Fruit fly (Drosophila melanogaster) whole organism, pupa: ENCODE data around the gene CG18586.

Experiments
- CG10348 ChIP-seq: fragments of 200-800 bp; sonication (Bioruptor generic); IDR thresholded peaks from 2 replicates; pipeline ENCODE4 v1.3.6; 2022; ENCODE audit warnings: missing biosample characterization, missing genetic modification characterization
- Pif1A ChIP-seq: fragments of 200-800 bp; sonication (Bioruptor generic); optimal IDR thresholded peaks from 3 replicates; lab custom pipeline; 2016; ENCODE audit warnings: missing biosample characterization, missing genetic modification characterization

DNA sequence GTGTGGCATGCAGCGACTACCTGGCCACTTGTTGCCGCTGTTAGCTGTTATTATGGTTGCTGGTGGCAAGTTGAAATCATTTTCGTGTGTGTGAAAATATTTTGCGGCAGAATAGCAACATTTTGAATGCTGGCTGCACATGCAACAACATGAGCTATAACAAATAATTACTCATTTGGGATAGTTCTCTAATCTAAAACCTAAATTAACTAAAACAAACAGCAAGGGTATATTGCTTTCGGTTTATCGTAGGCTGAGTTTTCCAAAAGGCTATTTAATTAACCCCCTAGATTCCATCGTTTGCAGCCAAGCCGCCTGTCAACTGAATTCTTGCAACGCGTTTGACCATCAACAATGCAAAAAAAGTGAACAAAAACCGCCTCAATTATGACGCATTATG, 38.3 kb upstream of the CG18586 start:
- no peak for TF ChIP-seq CG10348 (GFP tag; lab: Robert Waterston, UW)
- TF ChIP-seq Pif1A (GFP tag; lab: Kevin White, UChicago) = no peak
